Worm (Caenorhabditis elegans) whole organism, L4 larva: ENCODE results near the gene srxa-9.
A peak's percentile ranks its signal among the peaks of the same experiment; 100 is the strongest.

Experiments
- aha-1 ChIP-seq: fragments of 150-350 bp; peaks from one replicate; lab custom pipeline; 2014; ENCODE audit warnings: missing biosample characterization, missing genetic modification characterization
- attf-4 ChIP-seq: sonication (generic microtip); optimal IDR thresholded peaks from 3 replicates; lab custom pipeline; 2017; ENCODE audit warnings: missing biosample characterization, missing genetic modification characterization
- daf-16 ChIP-seq, 3 experiments: sonication (generic microtip); optimal IDR thresholded peaks; 2 replicates each; lab custom pipeline; 2016 to 2017; ENCODE audit warnings: missing genetic modification characterization in 3 of 3, missing genetic modification reagents in 3 of 3, mild to moderate bottlenecking in 2 of 3, missing compliant biosample characterization in 2 of 3, missing biosample characterization in 1 of 3, moderate library complexity in 1 of 3
- duxl-1 ChIP-seq: sonication (generic microtip); optimal IDR thresholded peaks from 2 replicates; lab custom pipeline; 2016; ENCODE audit warnings: mild to moderate bottlenecking, missing genetic modification characterization, moderate library complexity, missing compliant biosample characterization; ENCODE audit not compliant: poor library complexity
- egl-27 ChIP-seq: sonication (generic microtip); optimal IDR thresholded peaks from 3 replicates; lab custom pipeline; 2017; ENCODE audit warnings: missing biosample characterization, missing genetic modification reagents, missing genetic modification characterization
- fkh-10 ChIP-seq: fragments of 150-350 bp; optimal IDR thresholded peaks from 2 replicates; lab custom pipeline; 2014; ENCODE audit warnings: missing biosample characterization, missing genetic modification reagents, missing genetic modification characterization
- mdl-1 ChIP-seq, 2 experiments: fragments of 150-350 bp in 1 of 2; sonication (generic microtip) in 1 of 2; optimal IDR thresholded peaks; 2 replicates each; lab custom pipeline; 2014 to 2017; ENCODE audit warnings: missing biosample characterization in 2 of 2, missing genetic modification characterization in 2 of 2
- mdt-29 ChIP-seq: fragments of 200-800 bp; sonication (Bioruptor generic); IDR thresholded peaks from 2 replicates; pipeline ENCODE4 v1.3.6; 2022; ENCODE audit warnings: missing genetic modification reagents, missing genetic modification characterization, missing compliant biosample characterization
- unc-39 ChIP-seq: sonication (generic microtip); optimal IDR thresholded peaks from 2 replicates; lab custom pipeline; 2017; ENCODE audit warnings: missing biosample characterization, missing genetic modification characterization
- unc-62 ChIP-seq, 3 experiments: fragments of 150-350 bp in 1 of 3; sonication (generic microtip); optimal IDR thresholded peaks in 2 of 3; peaks in 1 of 3; 1 replicate in 1 of 3; 2 replicates in 2 of 3; lab custom pipeline; 2014 to 2017; ENCODE audit warnings: missing biosample characterization in 3 of 3, missing genetic modification characterization in 3 of 3, missing genetic modification reagents in 3 of 3, missing genotype in 1 of 3
- ztf-11 ChIP-seq: fragments of 150-350 bp; optimal IDR thresholded peaks from 2 replicates; lab custom pipeline; 2014; ENCODE audit warnings: missing biosample characterization, missing genetic modification characterization

- no peak for TF ChIP-seq unc-39 (tag; lab: Kevin White, UChicago)
- TF ChIP-seq mdl-1 (tag; optimal IDR thresholded peaks at IDR 0.05; lab: Kevin White, UChicago) = peak; percentile 67 to 95
- peak in 1 of 2 experiments; percentile 98 for TF ChIP-seq unc-62 (GFP tag; optimal IDR thresholded peaks at IDR 0.05 in 1 of 2; lab: Kevin White, UChicago)
- TF ChIP-seq unc-62 (tag; optimal IDR thresholded peaks at IDR 0.05; lab: Kevin White, UChicago) = no peak
- no peak for TF ChIP-seq duxl-1 (tag; lab: Kevin White, UChicago)
- peak in 1 of 2 experiments; percentile 74 for TF ChIP-seq daf-16 (GFP tag; optimal IDR thresholded peaks at IDR 0.05; lab: Kevin White, UChicago)
- peak; percentile 55 for TF ChIP-seq daf-16 (tag; optimal IDR thresholded peaks at IDR 0.05; lab: Kevin White, UChicago)
- no peak for TF ChIP-seq egl-27
- no peak for TF ChIP-seq ztf-11 (tag; lab: Kevin White, UChicago)
- TF ChIP-seq mdt-29 (GFP tag; lab: Robert Waterston, UW) = no peak
- TF ChIP-seq aha-1 (tag; lab: Kevin White, UChicago) = peak; percentile 97
- TF ChIP-seq fkh-10 (GFP tag; lab: Kevin White, UChicago) = peak; percentile 84
- TF ChIP-seq attf-4 (tag; lab: Kevin White, UChicago) = no peak
Observed at ce11 chrX:15707366-15707892, 39.4 kb upstream of the srxa-9 start.
